Fruit fly (Drosophila melanogaster) whole organism, embryonic: ENCODE measurements around the gene Moe.
A peak's percentile ranks its signal among the peaks of the same experiment; 100 is the strongest.

Experiments used
- Abd-B ChIP-seq: fragments of 200-800 bp; sonication (Bioruptor generic); optimal IDR thresholded peaks from 2 replicates; lab custom pipeline; 2018; ENCODE audit warnings: missing biosample characterization, mild to moderate bottlenecking, missing genetic modification characterization, moderate library complexity
- Asciz ChIP-seq: fragments of 200-800 bp; sonication (Bioruptor generic); optimal IDR thresholded peaks from 2 replicates; lab custom pipeline; 2017; ENCODE audit warnings: missing biosample characterization, mild to moderate bottlenecking, missing genetic modification characterization, missing genetic modification reagents
- Bdp1 ChIP-seq: fragments of 200-800 bp; sonication (Bioruptor generic); optimal IDR thresholded peaks from 3 replicates; lab custom pipeline; 2016; ENCODE audit warnings: missing biosample characterization, missing genetic modification characterization
- CG10321 ChIP-seq: fragments of 200-800 bp; sonication (Bioruptor generic); IDR thresholded peaks from 2 replicates; pipeline ENCODE4 v1.3.6; 2022; ENCODE audit warnings: missing biosample characterization, missing genetic modification characterization
- CG12299 ChIP-seq: fragments of 200-800 bp; sonication (Bioruptor generic); optimal IDR thresholded peaks from 2 replicates; lab custom pipeline; 2018; ENCODE audit warnings: missing biosample characterization, mild to moderate bottlenecking, missing genetic modification characterization
- CG13424 ChIP-seq: fragments of 200-800 bp; sonication (Bioruptor generic); optimal IDR thresholded peaks from 2 replicates; lab custom pipeline; 2019; ENCODE audit warnings: missing biosample characterization, mild to moderate bottlenecking, missing genetic modification characterization, moderate library complexity
- CG14710 ChIP-seq: fragments of 200-800 bp; sonication (Bioruptor generic); optimal IDR thresholded peaks from 3 replicates; lab custom pipeline; 2019; ENCODE audit warnings: missing biosample characterization, mild to moderate bottlenecking, missing genetic modification characterization, moderate library complexity
- CG1832 ChIP-seq: fragments of 200-800 bp; sonication (Bioruptor generic); optimal IDR thresholded peaks from 2 replicates; lab custom pipeline; 2017; ENCODE audit warnings: missing biosample characterization, mild to moderate bottlenecking, missing genetic modification characterization, inconsistent platforms
- CG2712 ChIP-seq: fragments of 200-800 bp; optimal IDR thresholded peaks from 3 replicates; lab custom pipeline; 2019; ENCODE audit warnings: missing biosample characterization, mild to moderate bottlenecking, missing genetic modification characterization, moderate library complexity
- CG32532 ChIP-seq: fragments of 200-800 bp; sonication (Bioruptor generic); IDR thresholded peaks from 2 replicates; pipeline ENCODE4 v1.3.6; 2022; ENCODE audit warnings: missing biosample characterization, missing genetic modification characterization
- CG3995 ChIP-seq: fragments of 200-800 bp; sonication (Bioruptor generic); optimal IDR thresholded peaks from 3 replicates; lab custom pipeline; 2016; ENCODE audit warnings: missing biosample characterization, missing genetic modification characterization
- CG6689 ChIP-seq: fragments of 200-800 bp; sonication (Bioruptor generic); IDR thresholded peaks from 2 replicates; pipeline ENCODE4 v1.3.6; 2022; ENCODE audit warnings: missing biosample characterization, missing genetic modification characterization
- CG7745 ChIP-seq: fragments of 200-800 bp; sonication (Bioruptor generic); optimal IDR thresholded peaks from 2 replicates; lab custom pipeline; 2018; ENCODE audit warnings: missing biosample characterization, mild to moderate bottlenecking, missing genetic modification characterization, moderate library complexity
- CG8944 ChIP-seq: fragments of 200-800 bp; sonication (Bioruptor generic); optimal IDR thresholded peaks from 3 replicates; lab custom pipeline; 2016; ENCODE audit warnings: missing biosample characterization, missing genetic modification characterization
- CG9797 ChIP-seq: fragments of 200-800 bp; sonication (Bioruptor generic); optimal IDR thresholded peaks from 3 replicates; lab custom pipeline; 2018; ENCODE audit warnings: missing biosample characterization, mild to moderate bottlenecking, missing genetic modification characterization
- CHES-1-like ChIP-seq: fragments of 200-800 bp; sonication (Bioruptor generic); optimal IDR thresholded peaks from 2 replicates; lab custom pipeline; 2016; ENCODE audit warnings: missing biosample characterization, missing genetic modification characterization
- Camta ChIP-seq: fragments of 200-800 bp; sonication (Bioruptor generic); optimal IDR thresholded peaks from 2 replicates; lab custom pipeline; 2016; ENCODE audit warnings: missing biosample characterization, missing genetic modification characterization
- HLHmδ ChIP-seq: fragments of 200-800 bp; sonication (Bioruptor generic); optimal IDR thresholded peaks from 2 replicates; lab custom pipeline; 2018; ENCODE audit warnings: missing biosample characterization, mild to moderate bottlenecking, missing genetic modification characterization, moderate library complexity
- Hmr ChIP-seq: fragments of 200-800 bp; sonication (Bioruptor generic); optimal IDR thresholded peaks from 3 replicates; lab custom pipeline; 2017; ENCODE audit warnings: mild to moderate bottlenecking, missing biosample characterization, missing genetic modification reagents, missing genetic modification characterization
- MBD-R2 ChIP-seq: fragments of 200-800 bp; sonication (Bioruptor generic); IDR thresholded peaks from 2 replicates; pipeline ENCODE4 v1.3.6; 2022; ENCODE audit warnings: missing biosample characterization, missing genetic modification characterization
- Myb ChIP-seq: fragments of 200-800 bp; sonication (Bioruptor generic); optimal IDR thresholded peaks from 2 replicates; lab custom pipeline; 2016; ENCODE audit warnings: missing biosample characterization, missing genetic modification characterization
- Rfx ChIP-seq: fragments of 200-800 bp; sonication (Bioruptor generic); IDR thresholded peaks from 2 replicates; pipeline ENCODE4 v1.3.6; 2022; ENCODE audit warnings: missing biosample characterization, missing genetic modification characterization
- Sox102F ChIP-seq: fragments of 200-800 bp; sonication (Bioruptor generic); optimal IDR thresholded peaks from 2 replicates; lab custom pipeline; 2018; ENCODE audit warnings: missing biosample characterization, mild to moderate bottlenecking, missing genetic modification characterization, moderate library complexity
- Spps ChIP-seq: fragments of 200-800 bp; sonication (Bioruptor generic); optimal IDR thresholded peaks from 2 replicates; lab custom pipeline; 2018; ENCODE audit warnings: missing biosample characterization, mild to moderate bottlenecking, missing genetic modification characterization
- Ssrp ChIP-seq: fragments of 200-800 bp; sonication (Bioruptor generic); optimal IDR thresholded peaks from 2 replicates; lab custom pipeline; 2018; ENCODE audit warnings: missing biosample characterization, mild to moderate bottlenecking, missing genetic modification characterization, moderate library complexity
- Xbp1 ChIP-seq: fragments of 200-800 bp; sonication (Bioruptor generic); optimal IDR thresholded peaks from 3 replicates; lab custom pipeline; 2016; ENCODE audit warnings: missing biosample characterization, mild to moderate bottlenecking, missing genetic modification characterization
- Xrp1 ChIP-seq: fragments of 200-800 bp; sonication (Bioruptor generic); IDR thresholded peaks from 2 replicates; pipeline ENCODE4 v1.3.6; 2022; ENCODE audit warnings: missing biosample characterization, missing genetic modification characterization
- az2 ChIP-seq: fragments of 200-800 bp; sonication (Bioruptor generic); optimal IDR thresholded peaks from 3 replicates; lab custom pipeline; 2016; ENCODE audit warnings: missing biosample characterization, missing genetic modification characterization
- bcd ChIP-seq: fragments of 200-800 bp; sonication (Bioruptor generic); optimal IDR thresholded peaks from 2 replicates; lab custom pipeline; 2017; ENCODE audit warnings: missing biosample characterization, mild to moderate bottlenecking, missing genetic modification characterization
- crol ChIP-seq: fragments of 200-800 bp; sonication (Bioruptor generic); IDR thresholded peaks from 2 replicates; pipeline ENCODE4 v1.3.6; 2022; ENCODE audit warnings: missing biosample characterization, missing genetic modification characterization
- cwo ChIP-seq: fragments of 200-800 bp; sonication (Bioruptor generic); optimal IDR thresholded peaks from 3 replicates; lab custom pipeline; 2017; ENCODE audit warnings: missing biosample characterization, missing genetic modification characterization, mild to moderate bottlenecking, moderate library complexity, missing genetic modification reagents
- en ChIP-seq: fragments of 200-800 bp; sonication (Bioruptor generic); optimal IDR thresholded peaks from 2 replicates; lab custom pipeline; 2016; ENCODE audit warnings: missing biosample characterization, missing genetic modification characterization
- exex ChIP-seq: fragments of 200-800 bp; sonication (Bioruptor generic); optimal IDR thresholded peaks from 4 replicates; lab custom pipeline; 2018; ENCODE audit warnings: missing biosample characterization, mild to moderate bottlenecking, missing genetic modification characterization, moderate library complexity
- fru ChIP-seq: fragments of >200 bp; optimal IDR thresholded peaks from 2 replicates; lab custom pipeline; 2017
- gem ChIP-seq: fragments of 200-800 bp; sonication (Bioruptor generic); optimal IDR thresholded peaks from 2 replicates; lab custom pipeline; 2019; ENCODE audit warnings: missing biosample characterization, mild to moderate bottlenecking, missing genetic modification characterization, moderate library complexity
- hth ChIP-seq: fragments of >200 bp; optimal IDR thresholded peaks from 2 replicates; lab custom pipeline; 2017; ENCODE audit warnings: inconsistent platforms
- kah ChIP-seq: fragments of 200-800 bp; sonication (Bioruptor generic); optimal IDR thresholded peaks from 2 replicates; lab custom pipeline; 2018; ENCODE audit warnings: missing biosample characterization, mild to moderate bottlenecking, missing genetic modification characterization
- kay ChIP-seq: fragments of 200-800 bp; sonication (Bioruptor generic); optimal IDR thresholded peaks from 2 replicates; lab custom pipeline; 2016; ENCODE audit warnings: missing biosample characterization, missing genetic modification characterization
- lab ChIP-seq: fragments of 200-800 bp; sonication (Bioruptor generic); optimal IDR thresholded peaks from 3 replicates; lab custom pipeline; 2017; ENCODE audit warnings: missing biosample characterization, missing genetic modification characterization, mild to moderate bottlenecking, moderate library complexity, missing genetic modification reagents
- pan ChIP-seq, 4 experiments: fragments of >200 bp in 3 of 4; fragments of 200-800 bp in 1 of 4; sonication (Bioruptor generic) in 1 of 4; optimal IDR thresholded peaks in 3 of 4; IDR thresholded peaks in 1 of 4; 2 replicates each; pipeline versions ENCODE4 v1.3.6 to Lab custom; 2017 to 2022; ENCODE audit warnings: missing biosample characterization in 2 of 4, missing genetic modification characterization in 2 of 4, mixed read lengths in 1 of 4
- phol ChIP-seq: fragments of 200-800 bp; sonication (Bioruptor generic); optimal IDR thresholded peaks from 3 replicates; lab custom pipeline; 2018; ENCODE audit warnings: missing biosample characterization, mild to moderate bottlenecking, missing genetic modification characterization, moderate library complexity
- pum ChIP-seq: fragments of 200-800 bp; sonication (Bioruptor generic); optimal IDR thresholded peaks from 2 replicates; lab custom pipeline; 2016; ENCODE audit warnings: missing biosample characterization, missing genetic modification characterization
- so ChIP-seq: fragments of 200-800 bp; sonication (Bioruptor generic); IDR thresholded peaks from 3 replicates; pipeline ENCODE4 v1.3.6; 2022; ENCODE audit warnings: missing biosample characterization, missing genetic modification characterization
- tap ChIP-seq: fragments of 200-800 bp; optimal IDR thresholded peaks from 3 replicates; lab custom pipeline; 2019; ENCODE audit warnings: missing biosample characterization, mild to moderate bottlenecking, missing genetic modification characterization, moderate library complexity
- tll ChIP-seq, 2 experiments: fragments of 200-800 bp in 1 of 2; fragments of >200 bp in 1 of 2; sonication (Bioruptor generic) in 1 of 2; optimal IDR thresholded peaks; 2 replicates each; lab custom pipeline; 2017 to 2019; ENCODE audit warnings: missing biosample characterization in 2 of 2, missing genetic modification characterization in 2 of 2, mild to moderate bottlenecking in 1 of 2, moderate library complexity in 1 of 2
- unpg ChIP-seq: fragments of 200-800 bp; sonication (Bioruptor generic); optimal IDR thresholded peaks from 3 replicates; lab custom pipeline; 2018; ENCODE audit warnings: missing biosample characterization, mild to moderate bottlenecking, missing genetic modification characterization, moderate library complexity
- vfl ChIP-seq: fragments of 200-800 bp; sonication (Bioruptor generic); optimal IDR thresholded peaks from 2 replicates; lab custom pipeline; 2016; ENCODE audit warnings: missing biosample characterization, missing genetic modification characterization
- vnd ChIP-seq: fragments of 200-800 bp; sonication (Bioruptor generic); IDR thresholded peaks from 3 replicates; pipeline ENCODE4 v1.3.6; 2022; ENCODE audit warnings: missing biosample characterization, missing genetic modification characterization; ENCODE audit not compliant: partially characterized antibody

Moe gene

DNA sequence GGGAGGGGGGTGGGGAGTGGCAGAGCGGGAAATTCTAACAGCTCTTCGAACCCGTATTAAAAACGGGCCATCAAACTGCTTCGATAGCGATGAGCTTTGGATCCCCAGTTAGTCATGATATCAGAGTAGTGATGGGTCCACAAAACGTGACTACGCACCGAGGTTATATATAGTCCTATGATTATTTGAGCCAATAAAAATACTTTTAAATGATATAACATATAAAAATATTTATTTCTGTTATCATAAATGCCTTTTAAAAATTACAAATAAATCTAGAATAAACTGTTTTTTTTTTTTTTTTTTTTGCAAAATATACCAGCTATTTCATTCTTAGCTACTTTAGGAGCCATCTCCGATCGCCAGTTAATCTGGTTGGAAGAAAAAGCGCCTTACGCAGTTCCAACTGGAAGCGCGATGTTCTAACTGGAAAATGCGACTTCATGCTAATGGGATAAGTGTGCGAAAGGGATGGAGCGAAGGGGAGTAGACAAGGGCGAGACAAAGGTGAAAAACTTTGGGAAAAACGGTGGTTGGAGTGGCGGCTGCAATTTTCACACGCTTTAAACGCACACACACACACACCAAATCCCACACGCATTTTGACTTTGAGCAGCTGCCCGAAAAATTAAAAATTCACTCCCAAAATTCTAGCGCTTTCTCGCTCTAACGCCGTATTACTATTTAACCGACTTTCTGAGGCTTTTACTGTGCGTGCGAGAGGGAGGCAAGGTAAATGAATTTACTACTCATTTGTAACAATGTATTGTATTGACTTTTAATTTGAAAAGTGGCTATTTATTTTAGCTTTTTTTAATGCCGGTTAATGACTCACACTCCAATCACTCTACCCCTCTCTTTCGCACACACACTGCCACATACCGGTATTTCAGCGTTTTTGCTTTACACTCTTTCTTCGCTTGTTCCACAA, 1.0 kb downstream of the Moe start (continued):
- TF ChIP-seq CG2712 (tag; lab: Kevin White, UChicago) (peak; percentile 45), pum (GFP tag; lab: Kevin White, UChicago) (no peak), Xrp1 (GFP tag; lab: Robert Waterston, UW) (peak; percentile 39; the same call in 1 of the 2 replicates), Sox102F (GFP tag; lab: Kevin White, UChicago) (no peak), CG8944 (GFP tag; lab: Kevin White, UChicago) (no peak), CG32532 (GFP tag; lab: Robert Waterston, UW) (peak; percentile 46; the same call in 1 of the 2 replicates), en (GFP tag; lab: Kevin White, UChicago) (no peak), bcd (peak; percentile 7), Asciz (peak; percentile 4), Abd-B (no peak), CG10321 (no peak), hth (no peak), CG9797 (GFP tag; lab: Kevin White, UChicago) (no peak), Xbp1 (GFP tag; lab: Kevin White, UChicago) (no peak), exex (tag; lab: Kevin White, UChicago) (no peak), Camta (GFP tag; lab: Kevin White, UChicago) (no peak), CG6689 (GFP tag; lab: Robert Waterston, UW) (no peak), Ssrp (tag; lab: Kevin White, UChicago) (no peak), CG13424 (tag; lab: Kevin White, UChicago) (no peak), az2 (peak; percentile 3), Bdp1 (no peak), pan (optimal IDR thresholded peaks at IDR 0.05; lab: Kevin White, UChicago) (no peak), pan (GFP tag; optimal IDR thresholded peaks at IDR 0.05 in 1 of 2, IDR thresholded peaks at IDR 0.05 in 1 of 2) (peak in 1 of 2 experiments; percentile 7), fru (no peak), phol (peak; percentile 8), so (no peak), MBD-R2 (GFP tag; lab: Robert Waterston, UW) (no peak), CHES-1-like (GFP tag; lab: Kevin White, UChicago) (no peak), CG1832 (GFP tag; lab: Kevin White, UChicago) (peak; percentile 52), unpg (peak; percentile 14), Spps (tag; lab: Kevin White, UChicago) (no peak), CG12299 (no peak), tap (tag; lab: Kevin White, UChicago) (peak; percentile 15), tll (GFP tag; optimal IDR thresholded peaks at IDR 0.05; lab: Kevin White, UChicago) (peak in 1 of 2 experiments; percentile 32), Rfx (GFP tag; lab: Robert Waterston, UW) (0 out of 2 replicates have a peak, but pooled peaks have one; percentile 20), kay (GFP tag; lab: Kevin White, UChicago) (peak; percentile 45), CG7745 (peak; percentile 71), lab (GFP tag; lab: Kevin White, UChicago) (peak; percentile 5), CG14710 (tag; lab: Kevin White, UChicago) (peak; percentile 22), cwo (GFP tag; lab: Kevin White, UChicago) (peak; percentile 51), CG3995 (GFP tag; lab: Kevin White, UChicago) (peak; percentile 84), crol (peak; percentile 31), vfl (no peak), Hmr (GFP tag; lab: Kevin White, UChicago) (no peak), kah (GFP tag; lab: Kevin White, UChicago) (no peak), Myb (GFP tag; lab: Kevin White, UChicago) (no peak), HLHmδ (GFP tag; lab: Kevin White, UChicago) (no peak), vnd (GFP tag; lab: Robert Waterston, UW) (no peak), gem (tag; lab: Kevin White, UChicago) (peak; percentile 55)
